Fruit fly (Drosophila melanogaster) whole organism, prepupa: Measurements from ENCODE around the gene CG15202.

Experiments used
- CG15336 ChIP-seq: fragments of 200-800 bp; sonication (Bioruptor generic); IDR thresholded peaks from 2 replicates; pipeline ENCODE4 v1.3.6; 2022; ENCODE audit warnings: missing biosample characterization, missing genetic modification characterization
- CG16779 ChIP-seq: fragments of 200-800 bp; sonication (Bioruptor generic); optimal IDR thresholded peaks from 3 replicates; lab custom pipeline; 2017; ENCODE audit warnings: missing biosample characterization, mild to moderate bottlenecking, missing genetic modification characterization
- CG3032 ChIP-seq: fragments of 200-800 bp; optimal IDR thresholded peaks from 2 replicates; lab custom pipeline; 2019; ENCODE audit warnings: missing biosample characterization, mild to moderate bottlenecking, missing genetic modification characterization, moderate library complexity
- Gug ChIP-seq: fragments of 200-800 bp; sonication (Bioruptor generic); IDR thresholded peaks from 2 replicates; pipeline ENCODE4 v1.3.6; 2022; ENCODE audit warnings: missing biosample characterization, missing genetic modification characterization
- topi ChIP-seq: fragments of 200-800 bp; sonication (Bioruptor generic); optimal IDR thresholded peaks from 3 replicates; lab custom pipeline; 2016; ENCODE audit warnings: missing biosample characterization, missing genetic modification characterization

DNA sequence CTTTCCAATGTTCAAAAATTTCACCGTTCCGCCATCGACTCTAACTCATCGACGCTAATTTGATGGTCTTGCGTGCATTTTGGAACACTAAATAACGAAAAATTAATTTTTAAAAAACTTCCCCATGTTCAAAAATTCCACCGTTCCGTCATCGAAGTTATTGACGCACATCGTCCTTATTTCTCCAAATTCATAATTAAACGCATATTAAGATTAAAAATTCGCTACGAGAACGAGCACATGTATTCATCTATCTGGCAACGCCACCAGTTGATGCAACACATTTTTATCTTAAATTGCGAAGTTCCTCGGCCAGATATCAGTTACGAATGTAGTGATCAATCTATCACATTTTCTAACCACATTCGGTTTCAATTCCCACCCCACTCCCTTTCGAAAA, 6.9 kb downstream of the CG15202 start, which contains the start of gene Lint-1:
- no peak for TF ChIP-seq CG16779 (tag; lab: Kevin White, UChicago)
- peak; percentile 40 for TF ChIP-seq topi
- no peak for TF ChIP-seq Gug (GFP tag; lab: Robert Waterston, UW)
- TF ChIP-seq CG15336 (GFP tag; lab: Robert Waterston, UW) = no peak
- TF ChIP-seq CG3032 = no peak
